Worm (Caenorhabditis elegans): ENCODE results near the gene tmed-12.
"Not testable (repeated sequence)": the region's sequence is repeated elsewhere in the genome, so short reads cannot be mapped to it uniquely, and the experiment has no call there.

The tmed-12 gene

DNA sequence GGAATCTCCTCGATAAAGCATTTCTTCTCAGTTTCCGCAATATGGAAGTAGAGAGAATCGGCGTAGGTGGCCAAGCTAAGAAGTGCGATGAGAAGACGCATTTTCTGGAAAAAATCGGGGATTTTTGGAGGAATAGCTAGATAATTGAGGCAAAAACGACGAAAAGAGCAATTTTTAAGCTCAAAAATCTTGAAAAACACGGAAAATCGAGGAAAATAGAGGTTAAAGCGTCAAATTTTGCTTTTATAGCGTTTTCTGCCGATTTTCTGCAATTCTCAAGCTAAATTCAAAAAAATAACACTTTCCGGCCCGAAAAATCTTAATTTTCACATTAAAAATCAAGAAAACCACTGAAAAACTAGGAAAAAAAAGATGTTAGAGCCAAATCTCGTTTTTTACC, at the start of gene tmed-12:
tmed-12 (minus strand) TSS at position 101 of the 400 bp plus-strand sequence.
- not testable (repeated sequence) for TF ChIP-seq dao-5, him-1, W03F9.2 (tag; optimal IDR thresholded peaks at IDR 0.05)

DNA sequence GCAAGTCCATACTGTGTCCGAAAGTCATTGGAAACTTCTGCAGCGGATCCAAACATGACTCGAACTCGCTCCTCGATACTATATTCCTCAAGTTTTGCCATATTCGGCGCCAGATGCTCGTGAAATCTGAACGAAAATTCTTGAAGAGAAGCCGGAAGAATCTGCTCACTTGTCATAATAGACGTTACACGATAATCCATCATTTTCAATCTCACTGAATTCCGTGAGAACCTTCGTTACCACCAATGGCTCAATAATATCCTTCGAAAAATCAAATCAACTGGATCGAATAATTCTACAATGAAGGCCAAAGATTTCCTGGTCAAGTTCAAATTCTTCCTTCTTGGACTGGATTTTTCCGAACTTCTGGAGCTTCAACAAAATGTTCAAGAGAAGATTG, 48.2 kb upstream of the tmed-12 start, which contains the start of gene Y73B3B.1:
Y73B3B.1 (minus strand) TSS at position 101 of the 400 bp plus-strand sequence.
- not testable (repeated sequence) for TF ChIP-seq W03F9.2, him-1, dao-5 (tag; optimal IDR thresholded peaks at IDR 0.05)

DNA sequence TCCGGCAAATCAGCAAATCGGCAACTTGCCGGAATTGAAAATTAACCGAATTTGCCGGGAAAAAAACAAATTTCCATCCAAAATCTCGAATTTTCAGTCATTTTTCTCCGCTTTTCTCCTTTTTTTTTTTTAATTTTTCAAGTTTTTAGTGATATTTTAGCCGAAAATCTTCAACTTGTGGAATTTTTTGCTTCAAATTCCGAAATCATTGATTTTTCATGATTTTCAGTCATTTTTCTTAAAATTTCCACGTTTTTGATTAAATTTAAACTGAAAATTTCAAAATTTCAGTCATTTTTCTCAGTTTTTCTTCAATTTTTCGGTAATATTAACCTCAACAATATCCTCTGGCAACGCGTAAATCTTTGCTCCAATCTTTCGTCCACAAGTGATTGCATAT, 46.8 kb upstream of the tmed-12 start, which contains the start of gene Y73B3B.3:
Y73B3B.3 (plus strand) TSS at position 301 of the 400 bp plus-strand sequence.
- TF ChIP-seq W03F9.2, dao-5, him-1 (tag; optimal IDR thresholded peaks at IDR 0.05): not testable (repeated sequence)

DNA sequence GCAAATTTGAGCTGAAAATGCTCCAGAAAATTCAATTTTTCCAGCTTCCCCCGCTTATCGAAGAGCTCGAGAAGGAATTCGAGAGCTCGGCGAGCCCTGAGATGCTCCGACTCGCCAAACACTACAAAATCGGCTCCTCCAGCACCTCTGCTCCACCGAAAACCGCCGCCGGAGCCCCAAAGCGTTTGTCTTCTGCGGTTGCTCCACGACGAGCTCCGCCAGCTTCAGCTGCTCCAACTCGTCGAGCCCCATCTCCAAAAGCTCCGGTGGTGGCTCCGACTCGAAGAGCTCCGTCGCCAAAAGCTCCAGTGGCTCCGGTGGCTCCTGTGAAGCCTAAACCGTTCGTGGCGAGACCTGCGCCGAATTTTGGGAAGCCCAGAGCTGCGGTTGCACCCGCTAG, 33.5 kb upstream of the tmed-12 start:
- no peak for TF ChIP-seq W03F9.2 (tag; optimal IDR thresholded peaks at IDR 0.05)
- no peak for TF ChIP-seq him-1 (tag; optimal IDR thresholded peaks at IDR 0.05)
- no peak for TF ChIP-seq dao-5 (tag; optimal IDR thresholded peaks at IDR 0.05)

DNA sequence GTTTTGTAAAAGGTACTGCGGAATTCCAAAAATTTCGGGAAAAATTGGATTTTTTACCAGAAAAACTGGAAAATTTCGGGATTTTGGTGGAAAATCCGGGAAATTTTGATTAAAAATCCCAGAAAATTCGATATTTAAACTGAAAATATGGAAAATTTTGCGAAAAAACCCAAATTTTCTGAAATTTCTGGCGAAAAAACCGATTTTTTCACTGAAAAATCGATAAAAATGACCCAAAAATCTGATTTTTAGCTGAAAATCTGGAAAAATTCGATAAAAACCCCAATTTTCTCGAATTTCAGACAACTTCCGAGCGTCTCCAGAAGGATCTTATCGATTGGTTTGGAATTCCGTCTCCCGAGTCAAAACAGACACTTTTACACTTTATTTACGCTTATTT, 29.6 kb upstream of the tmed-12 start, which contains the start of gene T08D2.8:
T08D2.8 (plus strand) TSS at position 301 of the 400 bp plus-strand sequence.
- TF ChIP-seq W03F9.2 (tag; optimal IDR thresholded peaks at IDR 0.05): no peak
- no peak for TF ChIP-seq him-1 (tag; optimal IDR thresholded peaks at IDR 0.05)
- no peak for TF ChIP-seq dao-5 (tag; optimal IDR thresholded peaks at IDR 0.05)

DNA sequence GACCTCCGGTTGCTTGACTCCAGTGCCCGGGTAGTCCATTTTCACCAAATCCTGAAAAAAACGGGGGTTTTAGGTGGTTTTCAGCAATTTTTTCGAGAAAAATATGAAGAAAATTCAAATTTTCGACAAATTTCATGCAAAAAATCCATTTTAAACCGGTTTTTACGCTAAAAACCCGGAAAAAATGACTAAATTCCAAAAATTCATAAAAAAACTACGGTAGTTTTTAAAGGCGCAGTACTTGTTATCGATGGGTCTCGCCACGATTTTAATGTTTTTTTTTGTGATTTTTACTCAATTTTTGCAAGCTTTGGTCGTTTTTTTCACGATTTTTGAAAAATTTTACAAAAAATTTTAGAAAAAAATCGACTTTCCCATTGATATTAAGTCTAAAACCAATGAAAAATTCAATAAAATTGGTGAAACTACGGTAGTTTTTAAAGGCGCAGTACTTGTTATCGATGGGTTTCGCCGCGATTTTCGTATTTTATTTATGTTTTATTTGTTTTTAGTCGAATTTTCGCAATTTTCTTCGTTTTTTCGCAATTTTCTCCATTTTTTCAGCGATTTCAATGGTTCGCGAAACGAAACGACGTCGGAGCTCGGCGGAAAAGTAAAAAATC, 19.3 kb upstream of the tmed-12 start, which contains the start of the genes T08D2.6 and chkr-1:
T08D2.6 (minus strand) TSS at position 51 of the 623 bp plus-strand sequence.
chkr-1 (plus strand) TSS at position 573 of the 623 bp plus-strand sequence.
- not testable (repeated sequence) for TF ChIP-seq W03F9.2, dao-5, him-1 (tag; optimal IDR thresholded peaks at IDR 0.05)

DNA sequence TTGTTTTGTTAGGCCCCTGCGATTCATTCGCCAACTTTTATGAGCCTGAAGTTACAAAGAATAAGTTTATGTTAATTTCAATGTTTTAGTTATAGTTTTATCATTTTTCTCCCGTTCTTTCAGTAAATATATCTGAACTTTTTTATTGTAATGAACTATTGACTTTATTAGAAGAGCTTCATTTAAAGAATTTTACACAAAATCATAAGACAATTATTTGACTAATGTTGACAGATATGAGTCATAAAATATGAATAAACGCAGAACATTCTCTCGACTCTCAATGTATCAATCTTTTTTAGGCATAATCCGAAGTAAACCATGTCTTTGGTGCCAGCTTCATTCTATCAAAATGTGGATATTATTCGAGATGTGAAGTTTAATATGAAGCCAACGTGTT, 14.1 kb upstream of the tmed-12 start, which contains the start of the genes T08D2.5 and T08D2.4:
T08D2.5 (plus strand) TSS at position 301 of the 400 bp plus-strand sequence.
T08D2.4 (plus strand) TSS at position 322 of the 400 bp plus-strand sequence.
- TF ChIP-seq him-1 (tag; optimal IDR thresholded peaks at IDR 0.05) (no peak), W03F9.2 (tag; optimal IDR thresholded peaks at IDR 0.05) (no peak), dao-5 (tag; optimal IDR thresholded peaks at IDR 0.05) (no peak)

DNA sequence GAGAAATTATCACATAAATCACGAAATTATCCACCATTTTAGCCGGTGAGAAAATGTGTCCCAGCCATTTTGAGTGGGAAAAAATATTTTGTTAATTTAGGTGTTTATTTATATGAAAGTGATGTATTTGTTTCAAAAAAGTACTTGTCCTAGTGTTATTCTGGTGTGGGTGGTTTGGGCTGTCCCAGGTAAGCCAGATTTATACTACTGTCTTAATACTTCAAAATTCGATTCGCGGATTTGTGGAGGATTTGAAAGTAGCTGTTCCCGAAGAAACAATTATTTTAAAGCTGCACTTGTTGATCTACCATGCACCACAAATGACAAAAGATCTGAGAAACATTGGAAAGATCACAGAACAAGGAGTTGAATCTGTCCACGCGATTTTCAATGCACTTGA, 15.1 kb downstream of the tmed-12 start, which contains the start of gene Y73B3A.11:
Y73B3A.11 (plus strand) TSS at position 301 of the 400 bp plus-strand sequence.
- TF ChIP-seq dao-5 (tag; optimal IDR thresholded peaks at IDR 0.05) (no peak), W03F9.2 (tag; optimal IDR thresholded peaks at IDR 0.05) (no peak), him-1 (tag; optimal IDR thresholded peaks at IDR 0.05) (no peak)

DNA sequence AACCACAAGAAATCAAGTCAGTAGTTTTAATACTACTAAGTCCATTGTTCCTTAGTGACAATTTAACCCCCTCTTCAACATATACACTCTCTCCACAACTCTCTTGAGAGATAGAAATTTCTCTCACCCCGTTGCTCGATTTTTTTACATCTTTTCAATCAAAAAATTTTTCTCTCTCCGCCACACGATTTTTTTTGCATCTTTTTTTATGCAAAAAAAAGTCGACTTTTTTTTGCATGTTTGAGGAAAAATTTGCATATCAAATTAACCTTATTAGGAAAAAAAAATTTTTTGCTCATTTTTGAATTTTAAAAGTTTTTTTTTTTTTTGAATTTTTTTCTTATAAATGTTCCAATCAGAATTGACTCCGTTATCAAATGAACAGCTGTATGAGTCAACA, 16.1 kb downstream of the tmed-12 start:
- TF ChIP-seq dao-5 (tag; optimal IDR thresholded peaks at IDR 0.05) (no peak), W03F9.2 (tag; optimal IDR thresholded peaks at IDR 0.05) (no peak), him-1 (tag; optimal IDR thresholded peaks at IDR 0.05) (no peak)

DNA sequence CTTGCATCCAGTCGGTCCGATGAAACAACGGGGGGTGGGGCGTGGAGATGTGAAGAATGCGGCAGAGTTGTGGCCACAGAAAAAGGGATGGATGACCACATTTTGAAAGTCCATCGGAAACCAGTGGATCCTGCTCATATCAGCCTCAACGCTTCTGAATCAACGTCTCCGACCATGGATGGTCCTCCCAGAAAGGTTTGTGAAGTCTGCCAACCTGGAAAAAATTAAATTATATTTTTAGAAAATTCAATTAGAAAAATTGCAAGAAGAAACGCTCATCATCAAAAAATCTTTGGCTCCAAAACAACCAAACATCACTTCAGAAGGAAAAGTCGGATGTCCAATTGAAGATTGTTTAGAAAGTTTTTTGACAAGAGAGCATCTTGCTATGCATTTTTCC, 21.8 kb downstream of the tmed-12 start, which contains the start of gene Y73B3A.8:
Y73B3A.8 (minus strand) TSS at position 101 of the 400 bp plus-strand sequence.
- TF ChIP-seq him-1 (tag; optimal IDR thresholded peaks at IDR 0.05): no peak
- no peak for TF ChIP-seq dao-5 (tag; optimal IDR thresholded peaks at IDR 0.05)
- TF ChIP-seq W03F9.2 (tag; optimal IDR thresholded peaks at IDR 0.05): no peak

DNA sequence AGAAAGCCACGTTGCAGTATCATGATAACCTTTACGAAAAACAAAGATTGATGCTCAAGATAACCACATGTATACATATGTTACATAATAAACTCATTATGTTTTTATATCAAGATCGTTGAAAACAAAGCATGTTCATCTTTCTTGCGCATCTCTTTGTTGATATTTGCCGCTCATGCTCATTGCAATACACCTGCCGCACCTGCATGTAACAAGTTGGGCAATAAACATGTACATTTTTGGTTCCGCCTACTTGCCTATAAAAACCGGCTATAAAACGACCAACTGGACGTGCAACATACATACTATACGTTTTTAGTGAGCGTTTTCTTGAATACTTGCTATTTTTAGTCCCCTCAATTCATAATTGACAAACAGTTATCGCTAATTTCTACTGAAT, 43.6 kb downstream of the tmed-12 start, which contains the start of gene fbxa-16:
fbxa-16 (plus strand) TSS at position 301 of the 400 bp plus-strand sequence.
- not testable (repeated sequence) for TF ChIP-seq him-1, dao-5, W03F9.2 (tag; optimal IDR thresholded peaks at IDR 0.05)

DNA sequence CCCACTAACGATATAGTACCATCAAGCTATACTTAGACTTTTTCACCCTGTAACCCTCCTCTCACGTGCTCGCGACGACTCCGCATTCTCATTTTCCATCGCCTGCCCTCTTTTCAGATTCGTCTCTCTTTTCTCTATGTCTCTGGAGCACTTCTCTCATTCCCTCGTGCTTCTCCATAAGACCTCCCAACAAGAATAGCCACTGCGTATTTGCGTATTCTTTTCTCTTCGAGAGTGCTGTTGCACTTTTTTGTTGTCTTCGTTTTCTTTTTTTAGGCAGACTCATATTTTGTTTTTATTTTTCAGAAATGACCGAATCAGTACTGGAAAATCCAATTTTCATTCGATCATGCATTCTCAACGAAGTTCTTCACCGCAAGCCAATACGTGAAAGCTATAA, 45.9 kb downstream of the tmed-12 start, which contains the start of gene fbxa-222:
fbxa-222 (plus strand) TSS at position 301 of the 400 bp plus-strand sequence.
- TF ChIP-seq dao-5 (tag; optimal IDR thresholded peaks at IDR 0.05): no peak
- TF ChIP-seq W03F9.2 (tag; optimal IDR thresholded peaks at IDR 0.05): no peak
- no peak for TF ChIP-seq him-1 (tag; optimal IDR thresholded peaks at IDR 0.05)

DNA sequence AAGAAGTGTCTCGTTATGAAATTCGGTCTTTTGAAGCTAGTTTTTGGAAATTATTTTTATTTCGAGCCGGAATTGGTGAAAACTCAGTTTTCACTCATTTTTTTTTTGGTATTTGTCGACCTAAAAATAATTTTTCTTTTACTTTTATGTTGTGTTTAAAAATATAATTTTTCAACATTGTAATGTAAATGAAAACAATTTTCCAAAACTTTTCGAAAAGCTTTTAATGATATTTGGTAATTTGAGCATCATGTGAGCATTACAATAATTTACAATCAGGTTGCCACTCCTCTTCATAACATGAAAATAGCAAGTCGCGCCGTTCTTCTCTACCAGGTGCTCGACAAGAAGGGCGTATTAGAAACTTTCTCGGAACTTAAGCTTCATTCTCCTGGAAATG, 48.5 kb downstream of the tmed-12 start, which contains the start of gene fbxa-221:
fbxa-221 (plus strand) TSS at position 301 of the 400 bp plus-strand sequence.
- TF ChIP-seq W03F9.2, dao-5, him-1 (tag; optimal IDR thresholded peaks at IDR 0.05): not testable (repeated sequence)
